Fruit fly (Drosophila melanogaster) whole organism, pupa: ENCODE results near the gene CG8004.

Experiments used
- CG12605 ChIP-seq: fragments of 200-800 bp; sonication (Bioruptor generic); IDR thresholded peaks from 2 replicates; pipeline ENCODE4 v1.3.6; 2022; ENCODE audit warnings: missing biosample characterization, missing genetic modification characterization
- CG32121 ChIP-seq: fragments of 200-800 bp; sonication (Bioruptor generic); IDR thresholded peaks from 2 replicates; pipeline ENCODE4 v1.3.6; 2022; ENCODE audit warnings: missing biosample characterization, missing genetic modification characterization
- CG4496 ChIP-seq: fragments of 200-800 bp; sonication (Bioruptor generic); IDR thresholded peaks from 3 replicates; pipeline ENCODE4 v1.3.6; 2022; ENCODE audit warnings: missing biosample characterization, missing genetic modification characterization
- EcR ChIP-seq: fragments of 200-800 bp; sonication (Bioruptor generic); optimal IDR thresholded peaks from 3 replicates; lab custom pipeline; 2019; ENCODE audit warnings: missing biosample characterization, missing genetic modification characterization, mild to moderate bottlenecking, moderate library complexity, missing genetic modification reagents
- fd96Ca ChIP-seq: fragments of 200-800 bp; sonication (Bioruptor generic); IDR thresholded peaks from 3 replicates; pipeline ENCODE4 v1.3.6; 2022; ENCODE audit warnings: missing biosample characterization, missing genetic modification characterization
- gl ChIP-seq: fragments of 200-800 bp; sonication (Bioruptor generic); optimal IDR thresholded peaks from 2 replicates; lab custom pipeline; 2018; ENCODE audit warnings: missing biosample characterization, mild to moderate bottlenecking, missing genetic modification characterization

DNA sequence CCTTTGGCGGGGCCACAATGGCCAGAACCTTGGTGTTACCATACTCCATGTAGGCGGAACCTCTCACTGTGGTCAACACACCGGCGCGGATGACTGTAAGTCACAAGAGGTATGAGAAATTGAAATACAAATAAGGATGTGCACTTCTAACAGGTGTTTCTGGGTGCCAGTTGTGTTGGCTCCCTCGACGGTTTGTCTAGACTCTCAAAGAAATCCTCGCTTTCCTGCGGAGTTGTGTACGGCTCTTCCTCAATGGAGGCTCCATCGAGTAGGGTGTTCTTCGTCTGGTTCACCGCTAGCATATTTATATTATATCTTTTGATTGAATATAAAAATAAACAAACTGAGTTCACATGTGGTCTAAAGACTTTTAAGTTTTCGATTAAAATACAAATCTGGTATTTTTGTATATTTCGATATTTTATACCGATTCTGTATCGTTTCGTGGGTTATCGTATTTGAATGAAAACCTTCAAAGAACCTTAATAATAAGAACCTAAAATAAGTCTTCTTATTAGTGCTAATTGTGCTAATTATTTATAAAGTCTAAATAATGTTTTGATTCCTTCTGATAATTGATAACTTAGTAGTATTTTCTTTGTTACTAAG is 14.9 kb downstream of the CG8004 start, which contains the start of gene Mtr3:
- no peak for TF ChIP-seq EcR (GFP tag; lab: Kevin White, UChicago)
- TF ChIP-seq CG12605 (GFP tag; lab: Robert Waterston, UW) = no peak
- TF ChIP-seq gl (tag; lab: Kevin White, UChicago) = no peak
- no peak for TF ChIP-seq CG4496 (GFP tag; lab: Robert Waterston, UW)
- TF ChIP-seq fd96Ca (GFP tag; lab: Robert Waterston, UW) = no peak
- no peak for TF ChIP-seq CG32121 (GFP tag; lab: Robert Waterston, UW)
